Worm (Caenorhabditis elegans) whole organism, L2 larva: Measurements from ENCODE around the gene C43D7.4.

Source experiments
- blmp-1 ChIP-seq: sonication (generic microtip); optimal IDR thresholded peaks from 2 replicates; lab custom pipeline; 2017; ENCODE audit warnings: missing genetic modification characterization, mild to moderate bottlenecking, missing compliant biosample characterization, antibody characterized with exemption, moderate library complexity; ENCODE audit not compliant: insufficient read depth
- unc-39 ChIP-seq: fragments of 150-350 bp; optimal IDR thresholded peaks from 2 replicates; lab custom pipeline; 2014; ENCODE audit warnings: missing biosample characterization, missing genetic modification characterization
- ztf-11 ChIP-seq: sonication (generic microtip); optimal IDR thresholded peaks from 2 replicates; lab custom pipeline; 2017; ENCODE audit warnings: missing biosample characterization, missing genetic modification characterization

- no peak for TF ChIP-seq blmp-1 (tag; lab: Kevin White, UChicago)
- TF ChIP-seq ztf-11 = no peak
- no peak for TF ChIP-seq unc-39 (tag; lab: Kevin White, UChicago)
Observed at ce11 chrV:19296723-19297122, 25.6 kb downstream of the C43D7.4 start, which contains the start of gene F55C9.6.
